Fruit fly (Drosophila melanogaster): Measurements from ENCODE around the gene CG7655.

The CG7655 gene

dm6 chr3R:17686875-17687274 is 4.4 kb downstream of the CG7655 start, which contains the start of gene CG31249 (continued):
- peak; percentile 87 for TF ChIP-seq CG13287 (GFP tag; IDR thresholded peaks at IDR 0.05; ENCODE audit: partially characterized antibody)
- TF ChIP-seq E2f2 (GFP tag; IDR thresholded peaks at IDR 0.05) = peak; percentile 32; the same call in 1 of the 2 replicates
- TF ChIP-seq Hsf (GFP tag; optimal IDR thresholded peaks at IDR 0.05) = no peak
- TF ChIP-seq crp (GFP tag; optimal IDR thresholded peaks at IDR 0.05) = no peak
- TF ChIP-seq CG3065 (GFP tag; optimal IDR thresholded peaks at IDR 0.05) = no peak
- TF ChIP-seq pnt (GFP tag; optimal IDR thresholded peaks at IDR 0.05) = no peak
- TF ChIP-seq CG11456 (GFP tag; IDR thresholded peaks at IDR 0.05) = no peak
- TF ChIP-seq gcm (GFP tag; optimal IDR thresholded peaks at IDR 0.05) = no peak
- TF ChIP-seq hb (GFP tag; IDR thresholded peaks at IDR 0.05; ENCODE audit: partially characterized antibody) = no peak
- TF ChIP-seq Elba2 (GFP tag; optimal IDR thresholded peaks at IDR 0.05) = peak; percentile 60
- TF ChIP-seq CG32772 (GFP tag; IDR thresholded peaks at IDR 0.05) = no peak
- TF ChIP-seq CG18262 (tag; optimal IDR thresholded peaks at IDR 0.05) = no peak
- TF ChIP-seq Xrp1 (GFP tag; IDR thresholded peaks at IDR 0.05) = no peak
- no peak for TF ChIP-seq al (GFP tag; IDR thresholded peaks at IDR 0.05)
- no peak for TF ChIP-seq Asciz (GFP tag; optimal IDR thresholded peaks at IDR 0.05)
- no peak for TF ChIP-seq scrt (GFP tag; optimal IDR thresholded peaks at IDR 0.05)
- TF ChIP-seq CG30431 (GFP tag; optimal IDR thresholded peaks at IDR 0.05) = no peak
- TF ChIP-seq CG3281 (GFP tag; optimal IDR thresholded peaks at IDR 0.05) = no peak
- TF ChIP-seq CG7963 (GFP tag; IDR thresholded peaks at IDR 0.05; ENCODE audit: partially characterized antibody) = 0 out of 3 replicates have a peak, but pooled peaks have one; percentile 45
- no peak for TF ChIP-seq nom (GFP tag; optimal IDR thresholded peaks at IDR 0.05)
- TF ChIP-seq pan (optimal IDR thresholded peaks at IDR 0.05) = no peak
- TF ChIP-seq pan (GFP tag; optimal IDR thresholded peaks at IDR 0.05 in 1 of 2, IDR thresholded peaks at IDR 0.05 in 1 of 2) = no peak
- no peak for TF ChIP-seq Six4 (GFP tag; optimal IDR thresholded peaks at IDR 0.05)
- TF ChIP-seq CG11695 (GFP tag; IDR thresholded peaks at IDR 0.05) = no peak
- no peak for TF ChIP-seq zen (tag; optimal IDR thresholded peaks at IDR 0.05)
- TF ChIP-seq CG12391 (tag; optimal IDR thresholded peaks at IDR 0.05) = peak; percentile 43
- TF ChIP-seq Dad (GFP tag; optimal IDR thresholded peaks at IDR 0.05) = no peak
- TF ChIP-seq CHES-1-like (GFP tag; optimal IDR thresholded peaks at IDR 0.05) = no peak
- TF ChIP-seq insv (GFP tag; optimal IDR thresholded peaks at IDR 0.05) = no peak
- TF ChIP-seq lov (optimal IDR thresholded peaks at IDR 0.05) = no peak
- no peak for TF ChIP-seq lov (GFP tag; IDR thresholded peaks at IDR 0.05)
- TF ChIP-seq CG17359 (tag; optimal IDR thresholded peaks at IDR 0.05) = no peak
- no peak for TF ChIP-seq CG7271 (tag; optimal IDR thresholded peaks at IDR 0.05)
- no peak for TF ChIP-seq slp2 (GFP tag; optimal IDR thresholded peaks at IDR 0.05)
- no peak for TF ChIP-seq D19A (tag; optimal IDR thresholded peaks at IDR 0.05)
- TF ChIP-seq bbx (GFP tag; IDR thresholded peaks at IDR 0.05; ENCODE audit: partially characterized antibody) = peak; percentile 63
- TF ChIP-seq dysf (GFP tag; IDR thresholded peaks at IDR 0.05) = no peak; the same call in 2 of the 3 replicates
- TF ChIP-seq bab2 (GFP tag; optimal IDR thresholded peaks at IDR 0.05) = no peak
- no peak for TF ChIP-seq NC2α (GFP tag; optimal IDR thresholded peaks at IDR 0.05)
- no peak for TF ChIP-seq cas (GFP tag; IDR thresholded peaks at IDR 0.05)
- no peak for TF ChIP-seq sr (GFP tag; IDR thresholded peaks at IDR 0.05)
- TF ChIP-seq CG8388 (GFP tag; optimal IDR thresholded peaks at IDR 0.05) = no peak
- peak; percentile 21 for TF ChIP-seq zf30C (GFP tag; optimal IDR thresholded peaks at IDR 0.05)
- TF ChIP-seq ham (GFP tag; IDR thresholded peaks at IDR 0.05) = no peak
- no peak for TF ChIP-seq CG6272 (GFP tag; IDR thresholded peaks at IDR 0.05)
- no peak for TF ChIP-seq Dip2 (GFP tag; IDR thresholded peaks at IDR 0.05)
- no peak for TF ChIP-seq grn (GFP tag; optimal IDR thresholded peaks at IDR 0.05)
- no peak for TF ChIP-seq CG11247 (GFP tag; IDR thresholded peaks at IDR 0.05)
- peak; percentile 43 for TF ChIP-seq sens (GFP tag)
- TF ChIP-seq CG9817 (tag; optimal IDR thresholded peaks at IDR 0.05) = no peak
- TF ChIP-seq CG14965 (GFP tag; optimal IDR thresholded peaks at IDR 0.05; ENCODE audit: borderline replicate concordance) = no peak
- TF ChIP-seq trh (GFP tag; optimal IDR thresholded peaks at IDR 0.05) = no peak
